Worm (Caenorhabditis elegans): Measurements from ENCODE around the gene Y105C5A.13.

The Y105C5A.13 gene

DNA sequence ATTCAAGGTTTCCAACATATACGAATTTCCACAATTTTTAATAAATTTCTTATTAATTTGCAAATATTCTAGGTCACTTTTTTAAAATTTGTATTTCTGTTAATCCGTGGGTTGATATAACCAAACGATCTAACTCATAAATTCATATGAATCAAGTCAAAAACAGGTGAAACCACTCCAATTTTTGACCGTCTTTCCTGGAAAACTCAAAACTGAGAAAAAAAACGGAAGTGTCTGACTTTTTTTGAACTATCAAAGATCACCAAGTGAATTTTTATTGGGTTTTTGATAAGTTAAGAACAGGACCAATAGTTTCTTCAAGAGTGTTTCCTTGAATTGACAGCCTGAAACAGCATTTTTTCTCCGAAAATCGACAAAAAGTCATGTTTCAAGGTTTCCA is 46.8 kb downstream of the Y105C5A.13 start:
- TF ChIP-seq T22C8.4 (GFP tag; IDR thresholded peaks at IDR 0.05) (no peak), ztf-29 (GFP tag; IDR thresholded peaks at IDR 0.05) (no peak), ref-1 (GFP tag; conservative IDR thresholded peaks at IDR 0.05) (no peak)

DNA sequence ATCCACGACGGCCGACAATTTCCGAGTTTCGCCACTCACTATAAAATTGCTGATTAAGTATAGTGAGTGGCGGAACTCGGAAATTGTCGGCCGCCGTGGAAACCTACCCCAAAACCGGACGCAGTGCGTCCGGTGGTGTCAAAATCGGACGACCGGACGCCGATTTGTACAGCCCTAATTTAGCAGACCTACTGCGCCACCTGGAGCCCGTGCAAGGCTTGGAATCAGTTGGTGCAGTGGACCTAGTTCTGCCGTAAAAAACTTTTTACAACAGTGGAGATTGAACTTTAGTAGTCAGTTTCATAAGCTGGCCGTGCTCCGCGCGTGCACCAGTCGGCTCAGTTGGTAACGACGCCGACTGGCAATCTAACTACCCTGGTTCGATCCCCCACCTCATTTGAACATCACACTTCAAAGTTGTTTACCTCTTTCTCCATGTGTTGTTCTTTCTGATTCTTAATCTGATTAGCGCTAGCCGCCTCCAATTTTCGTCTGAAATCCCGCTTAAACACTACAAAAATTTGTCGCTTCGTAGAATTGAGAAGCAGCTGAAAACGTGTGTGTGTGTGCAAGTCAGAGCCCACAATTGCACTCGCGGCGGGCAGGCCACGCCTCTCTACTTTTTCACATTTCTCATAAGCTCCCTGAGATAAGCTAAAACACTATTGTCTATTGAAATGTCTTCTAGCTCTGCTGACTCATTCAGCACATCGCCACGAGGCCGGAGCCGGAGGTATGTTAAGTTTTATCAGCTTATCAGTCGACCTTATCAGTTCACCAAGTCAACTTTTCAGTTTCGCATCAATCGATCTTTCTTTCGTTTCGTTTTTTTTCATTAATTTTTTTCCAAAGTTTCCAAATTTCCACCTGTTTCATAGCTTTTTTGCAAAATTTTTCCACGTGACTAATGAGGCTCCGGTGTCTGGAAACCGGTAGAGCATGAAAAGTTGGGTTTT is 47.8 kb downstream of the Y105C5A.13 start, which contains the start of gene Y105C5A.15:
TSS of gene Y105C5A.15 (plus strand) at position 678 of the 956 bp plus-strand sequence.
- TF ChIP-seq ztf-29 (GFP tag; IDR thresholded peaks at IDR 0.05) = no peak
- TF ChIP-seq cog-1 (tag; optimal IDR thresholded peaks at IDR 0.05) = no peak
- no peak for TF ChIP-seq tab-1 (GFP tag; IDR thresholded peaks at IDR 0.05)
- no peak for TF ChIP-seq ztf-23 (GFP tag; IDR thresholded peaks at IDR 0.05)
- TF ChIP-seq flt-1 (GFP tag; IDR thresholded peaks at IDR 0.05) = no peak
- TF ChIP-seq klf-2 (GFP tag; conservative IDR thresholded peaks at IDR 0.05) = no peak
- no peak for TF ChIP-seq T22C8.4 (GFP tag; IDR thresholded peaks at IDR 0.05)
- no peak for TF ChIP-seq ref-1 (GFP tag; conservative IDR thresholded peaks at IDR 0.05)
- TF ChIP-seq med-1 (GFP tag; optimal IDR thresholded peaks at IDR 0.05; ENCODE audit: insufficient read depth) = no peak

DNA sequence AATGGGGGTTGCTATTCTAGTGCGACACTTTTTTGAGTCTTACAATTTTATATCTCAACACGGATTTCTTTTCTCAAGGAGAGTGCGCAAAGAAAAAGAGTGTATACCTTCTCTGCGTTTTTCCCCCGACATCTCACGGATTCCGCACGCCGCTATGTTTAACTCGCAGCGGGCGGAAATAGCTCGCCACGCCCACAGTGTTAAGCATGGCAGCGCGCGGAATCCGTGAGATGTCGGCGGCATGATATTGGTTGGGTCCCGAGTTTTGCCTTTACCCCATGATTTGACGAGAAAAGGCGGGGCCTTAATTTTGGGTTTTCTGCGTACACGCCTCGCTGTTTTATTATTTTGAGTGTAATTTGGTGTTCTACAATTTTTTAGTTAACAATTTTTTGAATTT is 50.8 kb downstream of the Y105C5A.13 start:
- no peak for TF ChIP-seq T22C8.4 (GFP tag; IDR thresholded peaks at IDR 0.05)
- TF ChIP-seq med-1 (GFP tag; optimal IDR thresholded peaks at IDR 0.05; ENCODE audit: insufficient read depth) = no peak
- no peak for TF ChIP-seq cog-1 (tag; optimal IDR thresholded peaks at IDR 0.05)
- TF ChIP-seq tab-1 (GFP tag; IDR thresholded peaks at IDR 0.05) = no peak
- no peak for TF ChIP-seq flt-1 (GFP tag; IDR thresholded peaks at IDR 0.05)
- TF ChIP-seq ref-1 (GFP tag; conservative IDR thresholded peaks at IDR 0.05) = no peak
- TF ChIP-seq klf-2 (GFP tag; conservative IDR thresholded peaks at IDR 0.05) = no peak
- TF ChIP-seq ztf-29 (GFP tag; IDR thresholded peaks at IDR 0.05) = no peak
- no peak for TF ChIP-seq ztf-23 (GFP tag; IDR thresholded peaks at IDR 0.05)

DNA sequence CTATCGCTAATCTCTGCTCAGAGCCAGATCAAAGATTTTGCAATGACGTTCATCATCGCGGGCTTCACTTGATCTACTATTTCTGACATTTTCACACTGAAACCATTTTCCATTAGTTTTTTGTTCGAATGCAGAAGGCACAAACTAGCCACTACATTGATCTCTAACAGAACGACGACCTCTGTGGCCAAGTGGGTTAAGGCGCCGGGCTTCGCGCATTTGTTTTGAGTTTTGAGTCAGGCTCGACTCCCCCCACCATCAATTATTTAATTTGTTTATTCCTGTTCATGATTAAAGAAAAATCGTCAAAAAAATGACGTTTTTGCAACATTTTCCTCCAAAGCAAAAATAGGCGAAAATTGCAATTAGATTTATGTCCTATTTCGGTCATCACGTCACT is 52.2 kb downstream of the Y105C5A.13 start:
- TF ChIP-seq ztf-29 (GFP tag; IDR thresholded peaks at IDR 0.05) = no peak
- TF ChIP-seq cog-1 (tag; optimal IDR thresholded peaks at IDR 0.05) = no peak
- no peak for TF ChIP-seq ztf-23 (GFP tag; IDR thresholded peaks at IDR 0.05)
- no peak for TF ChIP-seq ref-1 (GFP tag; conservative IDR thresholded peaks at IDR 0.05)
- TF ChIP-seq T22C8.4 (GFP tag; IDR thresholded peaks at IDR 0.05) = no peak
- TF ChIP-seq klf-2 (GFP tag; conservative IDR thresholded peaks at IDR 0.05) = no peak
- no peak for TF ChIP-seq med-1 (GFP tag; optimal IDR thresholded peaks at IDR 0.05; ENCODE audit: insufficient read depth)
- no peak for TF ChIP-seq tab-1 (GFP tag; IDR thresholded peaks at IDR 0.05)
- no peak for TF ChIP-seq flt-1 (GFP tag; IDR thresholded peaks at IDR 0.05)
